Worm (Caenorhabditis elegans): Measurements from ENCODE around the gene vps-33.1.

DNA sequence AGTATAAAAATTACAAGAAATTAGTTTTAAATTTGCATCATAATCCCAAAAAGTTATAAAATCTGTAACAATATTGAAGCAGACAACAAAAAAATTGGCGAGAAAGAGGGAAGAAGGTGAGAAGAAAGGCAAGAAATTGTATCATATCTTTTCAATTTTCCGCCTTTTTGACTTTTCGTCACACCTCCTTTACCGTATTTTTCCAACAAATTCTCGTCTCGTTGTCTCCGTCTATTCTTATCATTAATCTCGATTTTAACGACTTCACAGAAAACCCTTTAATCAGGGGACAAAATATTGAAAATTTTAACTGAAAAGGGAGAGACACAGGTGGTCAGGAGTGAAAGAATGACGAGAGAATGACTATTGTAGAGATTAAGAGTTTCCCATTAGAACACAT lies 12.2 kb downstream of the vps-33.1 start:
- no peak for TF ChIP-seq ceh-82 (tag; optimal IDR thresholded peaks at IDR 0.05)
- no peak for TF ChIP-seq nhr-11 (tag; optimal IDR thresholded peaks at IDR 0.05)
- no peak for TF ChIP-seq aly-2 (tag; optimal IDR thresholded peaks at IDR 0.05)
- TF ChIP-seq nhr-6 (tag; optimal IDR thresholded peaks at IDR 0.05), result no peak
- TF ChIP-seq mab-5 (tag; optimal IDR thresholded peaks at IDR 0.05), result no peak
- TF ChIP-seq lin-11 (tag; optimal IDR thresholded peaks at IDR 0.05), result no peak
- TF ChIP-seq unc-62 (GFP tag; optimal IDR thresholded peaks at IDR 0.05), result no peak
- no peak for TF ChIP-seq ama-1 (optimal IDR thresholded peaks at IDR 0.05)
- TF ChIP-seq snpc-4 (tag; optimal IDR thresholded peaks at IDR 0.05), result no peak
- no peak for TF ChIP-seq fos-1 (tag; optimal IDR thresholded peaks at IDR 0.05)
- no peak for TF ChIP-seq egl-27 (tag; optimal IDR thresholded peaks at IDR 0.05)
- no peak for TF ChIP-seq C34F6.9 (tag; optimal IDR thresholded peaks at IDR 0.05)

Data from whole organism, L2 larva.